Fruit fly (Drosophila melanogaster) whole organism, wandering third instar larva: ENCODE results near the gene CG32081.

Source experiments
- Abd-B ChIP-seq: fragments of >200 bp; optimal IDR thresholded peaks from 2 replicates; lab custom pipeline; 2017; ENCODE audit warnings: missing biosample characterization, missing genetic modification characterization
- CG9705 ChIP-seq: fragments of 200-800 bp; sonication (Bioruptor generic); optimal IDR thresholded peaks from 2 replicates; lab custom pipeline; 2018; ENCODE audit warnings: missing biosample characterization, mild to moderate bottlenecking, missing genetic modification characterization
- Dfd ChIP-seq: fragments of >200 bp; optimal IDR thresholded peaks from 2 replicates; lab custom pipeline; 2017; ENCODE audit warnings: missing biosample characterization, missing genetic modification characterization
- GATAd ChIP-seq: sonication (Bioruptor generic); optimal IDR thresholded peaks from 2 replicates; lab custom pipeline; 2016; ENCODE audit warnings: missing biosample characterization, missing genetic modification characterization
- Hnf4 ChIP-seq: fragments of 200-800 bp; sonication (Bioruptor generic); optimal IDR thresholded peaks from 2 replicates; lab custom pipeline; 2016; ENCODE audit warnings: missing biosample characterization, mild to moderate bottlenecking, missing genetic modification characterization
- Hr78 ChIP-seq: fragments of >200 bp; optimal IDR thresholded peaks from 2 replicates; lab custom pipeline; 2017; ENCODE audit warnings: missing biosample characterization, missing genetic modification characterization
- Hr83 ChIP-seq: fragments of 200-300 bp; sonication (Bioruptor generic); optimal IDR thresholded peaks from 2 replicates; lab custom pipeline; 2016; ENCODE audit warnings: missing biosample characterization, mild to moderate bottlenecking, missing genetic modification characterization, moderate library complexity; ENCODE audit not compliant: poor library complexity, severe bottlenecking
- Jra ChIP-seq: sonication (Bioruptor generic); optimal IDR thresholded peaks from 2 replicates; lab custom pipeline; 2016; ENCODE audit warnings: missing biosample characterization, missing genetic modification characterization
- Mio ChIP-seq: sonication (Bioruptor generic); optimal IDR thresholded peaks from 2 replicates; lab custom pipeline; 2016; ENCODE audit warnings: missing biosample characterization, missing genetic modification characterization
- Rel ChIP-seq, 2 experiments: fragments of 200-800 bp; sonication (Bioruptor generic) in 1 of 2; optimal IDR thresholded peaks; 2 replicates in 1 of 2; 3 replicates in 1 of 2; lab custom pipeline; 2016 to 2019; ENCODE audit warnings: mild to moderate bottlenecking in 2 of 2, missing biosample characterization in 2 of 2, missing genetic modification characterization in 2 of 2, moderate library complexity in 1 of 2
- Sp1 ChIP-seq: fragments of 200-800 bp; sonication (Bioruptor generic); optimal IDR thresholded peaks from 3 replicates; lab custom pipeline; 2019; ENCODE audit warnings: missing biosample characterization, mild to moderate bottlenecking, missing genetic modification characterization, moderate library complexity
- brk ChIP-seq: fragments of 200-800 bp; sonication (Bioruptor generic); optimal IDR thresholded peaks from 2 replicates; lab custom pipeline; 2016; ENCODE audit warnings: missing biosample characterization, mild to moderate bottlenecking, missing genetic modification characterization
- dl ChIP-seq, 2 experiments: fragments of 175-275, 200-275 bp in 1 of 2; fragments of 200-275 bp in 1 of 2; sonication (Bioruptor generic); optimal IDR thresholded peaks; lab custom pipeline; 2018; ENCODE audit warnings: mild to moderate bottlenecking in 2 of 2, missing biosample characterization in 2 of 2, missing genetic modification characterization in 2 of 2, moderate library complexity in 2 of 2; ENCODE audit not compliant: partially characterized antibody in 2 of 2, insufficient read depth in 1 of 2
- dmrt93B ChIP-seq: fragments of 200-800 bp; sonication (Bioruptor generic); optimal IDR thresholded peaks from 2 replicates; lab custom pipeline; 2018; ENCODE audit warnings: missing biosample characterization, mild to moderate bottlenecking, missing genetic modification characterization
- dsf ChIP-seq: sonication (Bioruptor generic); optimal IDR thresholded peaks from 2 replicates; lab custom pipeline; 2016; ENCODE audit warnings: missing biosample characterization, missing genetic modification characterization, borderline replicate concordance
- foxo ChIP-seq, 2 experiments: fragments of 200-800 bp; sonication (Bioruptor generic); optimal IDR thresholded peaks; 2 replicates in 1 of 2; 3 replicates in 1 of 2; lab custom pipeline; 2016 to 2017; ENCODE audit warnings: missing biosample characterization in 2 of 2, missing genetic modification characterization in 2 of 2
- fru ChIP-seq: fragments of 200-800 bp; sonication (Bioruptor generic); optimal IDR thresholded peaks from 3 replicates; lab custom pipeline; 2016; ENCODE audit warnings: missing biosample characterization, mild to moderate bottlenecking, missing genetic modification characterization
- h ChIP-seq: fragments of 200-800 bp; sonication (Bioruptor generic); optimal IDR thresholded peaks from 3 replicates; lab custom pipeline; 2016; ENCODE audit warnings: missing biosample characterization, mild to moderate bottlenecking, missing genetic modification characterization
- jim ChIP-seq: fragments of 175-275, 200-325 bp; sonication (Bioruptor generic); optimal IDR thresholded peaks from 2 replicates; lab custom pipeline; 2016; ENCODE audit warnings: missing biosample characterization, mild to moderate bottlenecking, missing genetic modification characterization
- lola ChIP-seq: fragments of >200 bp; optimal IDR thresholded peaks from 2 replicates; lab custom pipeline; 2017; ENCODE audit warnings: missing biosample characterization, missing genetic modification characterization
- pan ChIP-seq: fragments of >200 bp; optimal IDR thresholded peaks from 2 replicates; lab custom pipeline; 2017
- psq ChIP-seq: fragments of 200-800 bp; sonication (Bioruptor generic); optimal IDR thresholded peaks from 3 replicates; lab custom pipeline; 2017; ENCODE audit warnings: missing biosample characterization, mild to moderate bottlenecking, missing genetic modification characterization, moderate library complexity
- rgr ChIP-seq: fragments of 200-800 bp; sonication (Bioruptor generic); optimal IDR thresholded peaks from 3 replicates; lab custom pipeline; 2016; ENCODE audit warnings: missing biosample characterization, mild to moderate bottlenecking, missing genetic modification characterization
- sage ChIP-seq: fragments of 200-800 bp; sonication (Bioruptor generic); optimal IDR thresholded peaks from 2 replicates; lab custom pipeline; 2016; ENCODE audit warnings: missing biosample characterization, mild to moderate bottlenecking, missing genetic modification characterization
- sv ChIP-seq: fragments of 200-800 bp; sonication (Bioruptor generic); optimal IDR thresholded peaks from 3 replicates; lab custom pipeline; 2016; ENCODE audit warnings: missing biosample characterization, missing genetic modification characterization
- tai ChIP-seq: sonication (Bioruptor generic); optimal IDR thresholded peaks from 2 replicates; lab custom pipeline; 2016; ENCODE audit warnings: missing biosample characterization, missing genetic modification characterization
- usp ChIP-seq: fragments of >200 bp; optimal IDR thresholded peaks from 2 replicates; lab custom pipeline; 2017; ENCODE audit warnings: missing biosample characterization, missing genetic modification characterization
- woc ChIP-seq: sonication (Bioruptor generic); optimal IDR thresholded peaks from 2 replicates; lab custom pipeline; 2016; ENCODE audit warnings: missing biosample characterization, mild to moderate bottlenecking, missing genetic modification characterization

CG32081 gene

dm6 chr3L:11027279-11027678 is at the start of gene CG32081:
Gene CG32081 (plus strand): TSS chr3L:11027579.
- TF ChIP-seq dmrt93B (no peak), woc (GFP tag; lab: Kevin White, UChicago) (no peak), Hnf4 (GFP tag; lab: Kevin White, UChicago) (no peak), rgr (GFP tag; lab: Kevin White, UChicago) (no peak), tai (GFP tag; lab: Kevin White, UChicago) (no peak), jim (GFP tag; lab: Kevin White, UChicago) (no peak)

dm6 chr3L:10984557-10984956 is 42.8 kb upstream of the CG32081 start:
- TF ChIP-seq Dfd (GFP tag; lab: Kevin White, UChicago) (peak; percentile 91), pan (lab: Kevin White, UChicago) (no peak)

dm6 chr3L:10985592-10985991 is 41.8 kb upstream of the CG32081 start:
- no peak for TF ChIP-seq psq (GFP tag; lab: Kevin White, UChicago)
- no peak for TF ChIP-seq dl (GFP tag; optimal IDR thresholded peaks at IDR 0.05; lab: Kevin White, UChicago; ENCODE audit: insufficient read depth in 1 of 2, partially characterized antibody in 2 of 2)
- no peak for TF ChIP-seq Sp1 (GFP tag; lab: Kevin White, UChicago)
- TF ChIP-seq Rel (GFP tag; optimal IDR thresholded peaks at IDR 0.05; lab: Kevin White, UChicago): no peak
- TF ChIP-seq Rel (tag; optimal IDR thresholded peaks at IDR 0.05; lab: Kevin White, UChicago): no peak
- TF ChIP-seq rgr (GFP tag; lab: Kevin White, UChicago): no peak
- no peak for TF ChIP-seq sv (GFP tag; lab: Kevin White, UChicago)
- no peak for TF ChIP-seq h (GFP tag; lab: Kevin White, UChicago)
- TF ChIP-seq GATAd (GFP tag; lab: Kevin White, UChicago): no peak
- TF ChIP-seq dsf (GFP tag; lab: Kevin White, UChicago): no peak
- TF ChIP-seq Dfd (GFP tag; lab: Kevin White, UChicago): no peak
- no peak for TF ChIP-seq jim (GFP tag; lab: Kevin White, UChicago)
- no peak for TF ChIP-seq fru (GFP tag; lab: Kevin White, UChicago)
- no peak for TF ChIP-seq Hr83 (GFP tag; lab: Kevin White, UChicago)
- no peak for TF ChIP-seq Abd-B
- TF ChIP-seq lola (GFP tag; lab: Kevin White, UChicago): no peak
- TF ChIP-seq woc (GFP tag; lab: Kevin White, UChicago): no peak
- TF ChIP-seq Hr78: no peak

dm6 chr3L:10986613-10987012 is 40.8 kb upstream of the CG32081 start:
- TF ChIP-seq Hr83 (GFP tag; lab: Kevin White, UChicago) (no peak), dl (GFP tag; optimal IDR thresholded peaks at IDR 0.05; lab: Kevin White, UChicago; ENCODE audit: insufficient read depth in 1 of 2, partially characterized antibody in 2 of 2) (no peak), pan (lab: Kevin White, UChicago) (no peak), Jra (GFP tag; lab: Kevin White, UChicago) (no peak), lola (GFP tag; lab: Kevin White, UChicago) (no peak), Abd-B (no peak), Mio (no peak), Hnf4 (GFP tag; lab: Kevin White, UChicago) (no peak)

dm6 chr3L:10988559-10988958 is 38.8 kb upstream of the CG32081 start:
- TF ChIP-seq dl (GFP tag; optimal IDR thresholded peaks at IDR 0.05; lab: Kevin White, UChicago; ENCODE audit: insufficient read depth in 1 of 2, partially characterized antibody in 2 of 2) (no peak), jim (GFP tag; lab: Kevin White, UChicago) (no peak), rgr (GFP tag; lab: Kevin White, UChicago) (no peak), Sp1 (GFP tag; lab: Kevin White, UChicago) (no peak), Hr83 (GFP tag; lab: Kevin White, UChicago) (no peak), foxo (GFP tag; optimal IDR thresholded peaks at IDR 0.05; lab: Kevin White, UChicago) (no peak), usp (GFP tag; lab: Kevin White, UChicago) (no peak), Hnf4 (GFP tag; lab: Kevin White, UChicago) (no peak), psq (GFP tag; lab: Kevin White, UChicago) (no peak), brk (GFP tag; lab: Kevin White, UChicago) (no peak), CG9705 (GFP tag; lab: Kevin White, UChicago) (no peak), lola (GFP tag; lab: Kevin White, UChicago) (no peak), Jra (GFP tag; lab: Kevin White, UChicago) (no peak), fru (GFP tag; lab: Kevin White, UChicago) (no peak), sage (no peak), Hr78 (no peak), tai (GFP tag; lab: Kevin White, UChicago) (no peak)
